Worm (Caenorhabditis elegans) whole organism, L2 larva: ENCODE results near the gene ubc-23.

Experiments used
- C34F6.9 ChIP-seq: fragments of 150-350 bp; optimal IDR thresholded peaks from 2 replicates; lab custom pipeline; 2014; ENCODE audit warnings: missing biosample characterization, missing genetic modification characterization
- R02D3.7 ChIP-seq: fragments of 150-350 bp; optimal IDR thresholded peaks from 2 replicates; lab custom pipeline; 2014; ENCODE audit warnings: missing biosample characterization, missing genetic modification characterization
- ZK546.5 ChIP-seq: sonication (generic microtip); optimal IDR thresholded peaks from 2 replicates; lab custom pipeline; 2017; ENCODE audit warnings: missing biosample characterization, missing genetic modification characterization
- alr-1 ChIP-seq: fragments of 150-350 bp; optimal IDR thresholded peaks from 2 replicates; lab custom pipeline; 2014; ENCODE audit warnings: missing biosample characterization, missing genetic modification characterization
- aly-2 ChIP-seq: fragments of 150-350 bp; optimal IDR thresholded peaks from 2 replicates; lab custom pipeline; 2014; ENCODE audit warnings: missing biosample characterization, missing genetic modification characterization
- ama-1 ChIP-seq: fragments of 150-350 bp; optimal IDR thresholded peaks from 2 replicates; lab custom pipeline; 2018; ENCODE audit warnings: inconsistent platforms
- blmp-1 ChIP-seq: sonication (generic microtip); optimal IDR thresholded peaks from 2 replicates; lab custom pipeline; 2017; ENCODE audit warnings: missing genetic modification characterization, mild to moderate bottlenecking, missing compliant biosample characterization, antibody characterized with exemption, moderate library complexity; ENCODE audit not compliant: insufficient read depth
- ceh-82 ChIP-seq: fragments of 150-350 bp; optimal IDR thresholded peaks from 2 replicates; lab custom pipeline; 2014; ENCODE audit warnings: missing biosample characterization, missing genetic modification characterization
- egl-27 ChIP-seq: sonication (generic microtip); optimal IDR thresholded peaks from 3 replicates; lab custom pipeline; 2017; ENCODE audit warnings: missing biosample characterization, missing genetic modification reagents, missing genetic modification characterization
- elt-1 ChIP-seq: fragments of 150-350 bp; optimal IDR thresholded peaks from 2 replicates; lab custom pipeline; 2014; ENCODE audit warnings: missing biosample characterization, missing genetic modification characterization
- elt-3 ChIP-seq: sonication (generic microtip); optimal IDR thresholded peaks from 2 replicates; lab custom pipeline; 2017; ENCODE audit warnings: missing biosample characterization, missing genetic modification characterization
- fos-1 ChIP-seq: fragments of 150-350 bp; optimal IDR thresholded peaks from 2 replicates; lab custom pipeline; 2014; ENCODE audit warnings: missing biosample characterization, missing genetic modification characterization
- gmeb-1 ChIP-seq: fragments of 150-350 bp; optimal IDR thresholded peaks from 2 replicates; lab custom pipeline; 2014; ENCODE audit warnings: missing biosample characterization, missing genetic modification characterization
- lin-11 ChIP-seq: fragments of 150-350 bp; sonication (generic microtip); optimal IDR thresholded peaks from 2 replicates; lab custom pipeline; 2014; ENCODE audit warnings: missing biosample characterization, missing genetic modification characterization, inconsistent platforms, mixed read lengths
- lin-13 ChIP-seq: fragments of 150-350 bp; optimal IDR thresholded peaks from 2 replicates; lab custom pipeline; 2014; ENCODE audit warnings: missing biosample characterization, missing genetic modification reagents, missing genetic modification characterization
- lin-39 ChIP-seq: fragments of 150-350 bp; optimal IDR thresholded peaks from 2 replicates; lab custom pipeline; 2014; ENCODE audit warnings: missing biosample characterization, missing genetic modification reagents, missing genetic modification characterization
- lsy-2 ChIP-seq, 2 experiments: fragments of 150-350 bp in 1 of 2; sonication (generic microtip) in 1 of 2; optimal IDR thresholded peaks; 2 replicates each; lab custom pipeline; 2014 to 2017; ENCODE audit warnings: missing biosample characterization in 2 of 2, missing genetic modification characterization in 2 of 2
- mab-5 ChIP-seq: fragments of 150-350 bp; optimal IDR thresholded peaks from 2 replicates; lab custom pipeline; 2014; ENCODE audit warnings: missing biosample characterization, missing genetic modification characterization
- mbf-1 ChIP-seq: sonication (generic microtip); optimal IDR thresholded peaks from 2 replicates; lab custom pipeline; 2017; ENCODE audit warnings: missing biosample characterization, missing genetic modification characterization
- mdl-1 ChIP-seq, 2 experiments: fragments of 150-350 bp in 1 of 2; sonication (generic microtip) in 1 of 2; optimal IDR thresholded peaks; 2 replicates each; lab custom pipeline; 2017; ENCODE audit warnings: missing biosample characterization in 2 of 2, missing genetic modification characterization in 2 of 2
- nhr-10 ChIP-seq: sonication (generic microtip); optimal IDR thresholded peaks from 2 replicates; lab custom pipeline; 2017; ENCODE audit warnings: missing biosample characterization, missing genetic modification characterization
- nhr-11 ChIP-seq: fragments of 150-350 bp; optimal IDR thresholded peaks from 2 replicates; lab custom pipeline; 2014; ENCODE audit warnings: missing biosample characterization, missing genetic modification characterization
- nhr-12 ChIP-seq: fragments of 150-350 bp; optimal IDR thresholded peaks from 2 replicates; lab custom pipeline; 2014; ENCODE audit warnings: missing biosample characterization, missing genetic modification characterization
- nhr-129 ChIP-seq: fragments of 150-350 bp; optimal IDR thresholded peaks from 2 replicates; lab custom pipeline; 2014; ENCODE audit warnings: missing biosample characterization, missing genetic modification characterization
- nhr-21 ChIP-seq: fragments of 150-350 bp; optimal IDR thresholded peaks from 2 replicates; lab custom pipeline; 2014; ENCODE audit warnings: missing biosample characterization, missing genetic modification characterization
- nhr-237 ChIP-seq: fragments of 150-350 bp; optimal IDR thresholded peaks from 2 replicates; lab custom pipeline; 2014; ENCODE audit warnings: missing biosample characterization, missing genetic modification characterization
- nhr-25 ChIP-seq: fragments of 150-350 bp; sonication (generic microtip); optimal IDR thresholded peaks from 3 replicates; lab custom pipeline; 2014; ENCODE audit warnings: missing biosample characterization, missing genetic modification characterization
- nhr-6 ChIP-seq: fragments of 150-350 bp; optimal IDR thresholded peaks from 2 replicates; lab custom pipeline; 2014; ENCODE audit warnings: missing biosample characterization, missing genetic modification characterization
- nhr-77 ChIP-seq: fragments of 150-350 bp; optimal IDR thresholded peaks from 2 replicates; lab custom pipeline; 2014; ENCODE audit warnings: missing biosample characterization, missing genetic modification characterization
- peb-1 ChIP-seq: fragments of 150-350 bp; optimal IDR thresholded peaks from 2 replicates; lab custom pipeline; 2014; ENCODE audit warnings: missing biosample characterization, missing genetic modification characterization
- sem-4 ChIP-seq: fragments of 150-350 bp; optimal IDR thresholded peaks from 2 replicates; lab custom pipeline; 2014; ENCODE audit warnings: missing biosample characterization, missing genetic modification reagents, missing genetic modification characterization
- sma-9 ChIP-seq, 2 experiments: fragments of 150-350 bp in 1 of 2; sonication (generic microtip) in 1 of 2; optimal IDR thresholded peaks; 2 replicates each; lab custom pipeline; 2014 to 2016; ENCODE audit warnings: missing genetic modification characterization in 2 of 2, mild to moderate bottlenecking in 1 of 2, missing biosample characterization in 1 of 2, missing compliant biosample characterization in 1 of 2, missing genetic modification reagents in 1 of 2, moderate library complexity in 1 of 2
- snpc-4 ChIP-seq: fragments of 150-350 bp; optimal IDR thresholded peaks from 2 replicates; lab custom pipeline; 2014; ENCODE audit warnings: missing biosample characterization, missing genetic modification characterization
- unc-39 ChIP-seq: fragments of 150-350 bp; optimal IDR thresholded peaks from 2 replicates; lab custom pipeline; 2014; ENCODE audit warnings: missing biosample characterization, missing genetic modification characterization
- unc-55 ChIP-seq: fragments of 150-350 bp; sonication (generic microtip); optimal IDR thresholded peaks from 3 replicates; lab custom pipeline; 2014; ENCODE audit warnings: missing biosample characterization, missing genetic modification reagents, missing genetic modification characterization
- zag-1 ChIP-seq: fragments of 150-350 bp; optimal IDR thresholded peaks from 2 replicates; lab custom pipeline; 2014; ENCODE audit warnings: missing biosample characterization, missing genetic modification characterization
- ztf-1 ChIP-seq: fragments of 200-800 bp; sonication (Bioruptor generic); conservative IDR thresholded peaks from 2 replicates; pipeline ENCODE4 v1.3.6; 2022; ENCODE audit warnings: missing genetic modification characterization, missing compliant biosample characterization
- ztf-11 ChIP-seq: sonication (generic microtip); optimal IDR thresholded peaks from 2 replicates; lab custom pipeline; 2017; ENCODE audit warnings: missing biosample characterization, missing genetic modification characterization
- ztf-4 ChIP-seq: fragments of 150-350 bp; optimal IDR thresholded peaks from 2 replicates; lab custom pipeline; 2014; ENCODE audit warnings: missing biosample characterization, missing genetic modification characterization

The ubc-23 gene

DNA sequence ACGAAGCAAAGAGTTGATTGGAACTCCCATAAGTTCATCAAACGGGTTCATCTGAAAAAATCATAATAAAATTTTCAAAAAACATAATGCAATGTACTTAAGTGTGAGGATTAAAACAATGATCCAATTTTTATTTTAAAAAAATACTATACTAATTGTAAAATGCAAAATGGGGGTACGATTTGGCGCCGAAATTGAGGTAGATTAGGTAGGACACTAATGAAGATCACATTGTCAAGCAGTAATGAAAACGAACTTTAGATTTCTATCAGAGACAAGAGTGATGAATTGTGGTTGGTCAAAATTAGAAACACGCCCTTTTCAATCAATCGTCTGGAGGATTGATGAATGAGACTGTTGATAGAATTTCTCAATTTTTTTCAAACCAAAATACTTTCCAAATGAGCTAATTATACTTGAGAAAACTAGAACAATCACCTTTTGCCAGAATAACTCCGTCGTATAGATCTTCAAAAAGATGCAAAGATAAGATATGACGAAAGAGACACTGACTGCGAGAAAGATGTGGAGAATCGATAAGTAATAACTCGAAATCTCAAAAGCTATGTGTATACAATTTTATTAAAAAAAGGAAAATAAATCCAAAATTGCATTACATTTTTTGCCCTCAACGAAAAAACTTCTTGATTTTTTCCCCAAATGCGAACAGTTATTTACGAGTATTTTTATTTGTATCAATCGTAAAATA, 14.0 kb downstream of the ubc-23 start, which contains the start of gene C06E2.5:
TSS of gene C06E2.5 (minus strand) at position 51 of the 709 bp plus-strand sequence.
- TF ChIP-seq elt-1 (tag; lab: Kevin White, UChicago) (peak; percentile 90), lsy-2 (tag; optimal IDR thresholded peaks at IDR 0.05; lab: Kevin White, UChicago) (no peak)

- no peak for TF ChIP-seq nhr-77 (tag; lab: Kevin White, UChicago)
- TF ChIP-seq nhr-21 (tag; lab: Kevin White, UChicago), result no peak
- no peak for TF ChIP-seq elt-3
- TF ChIP-seq nhr-25 (tag; lab: Kevin White, UChicago), result no peak
- TF ChIP-seq lin-39, result no peak
- no peak for TF ChIP-seq ceh-82 (tag; lab: Kevin White, UChicago)
- no peak for TF ChIP-seq ZK546.5
- TF ChIP-seq, all 48 proteins: peak for 0
Observed at ce11 chrX:8859538-8859937, 15.4 kb downstream of the ubc-23 start.

DNA sequence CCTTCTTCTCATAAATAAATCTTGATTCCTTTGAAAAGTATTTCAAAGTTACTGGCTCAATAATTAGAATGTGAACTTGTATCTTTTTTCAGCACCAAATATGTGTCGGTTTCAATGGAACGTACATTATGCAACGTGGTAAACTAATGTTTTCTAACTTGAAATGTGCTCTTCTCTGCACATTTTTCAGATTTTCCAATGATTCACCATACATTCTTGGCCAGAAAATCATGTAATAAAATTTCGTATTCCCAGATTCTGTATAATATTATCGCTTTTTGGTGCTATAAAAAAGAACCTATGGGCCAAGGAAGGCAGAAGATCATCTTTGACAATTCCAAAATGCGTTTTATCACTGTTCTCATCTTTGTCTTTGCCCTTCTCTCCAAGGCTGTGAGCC, 16.9 kb downstream of the ubc-23 start, which contains the start of gene C06E2.9:
TSS of gene C06E2.9 (plus strand) at position 301 of the 400 bp plus-strand sequence.
- TF ChIP-seq lin-11 (tag; lab: Kevin White, UChicago) (no peak), ztf-11 (tag; lab: Kevin White, UChicago) (no peak), lin-39 (no peak), mbf-1 (tag; lab: Kevin White, UChicago) (no peak), lin-13 (no peak), aly-2 (no peak), ztf-1 (no peak), unc-39 (tag; lab: Kevin White, UChicago) (no peak), nhr-129 (tag; lab: Kevin White, UChicago) (no peak), elt-3 (no peak), mab-5 (tag; lab: Kevin White, UChicago) (no peak), mdl-1 (tag; optimal IDR thresholded peaks at IDR 0.05; lab: Kevin White, UChicago) (no peak), nhr-237 (tag; lab: Kevin White, UChicago) (no peak), nhr-12 (tag; lab: Kevin White, UChicago) (no peak), lsy-2 (tag; optimal IDR thresholded peaks at IDR 0.05; lab: Kevin White, UChicago) (no peak), fos-1 (no peak), ama-1 (lab: Kevin White, UChicago) (no peak), ceh-82 (tag; lab: Kevin White, UChicago) (no peak)
- TF ChIP-seq, all 48 proteins: peak for 0

ce11 chrX:8866563-8866962, 22.5 kb downstream of the ubc-23 start, which contains the start of gene ins-9:
Gene ins-9, minus strand, starts transcription at chrX:8866663.
- no peak for TF ChIP-seq mdl-1 (tag; optimal IDR thresholded peaks at IDR 0.05; lab: Kevin White, UChicago)
- no peak for TF ChIP-seq nhr-6
- TF ChIP-seq nhr-10 (tag; lab: Kevin White, UChicago), result no peak
- TF ChIP-seq zag-1, result no peak

- TF ChIP-seq nhr-10 (tag; lab: Kevin White, UChicago) (no peak), nhr-237 (tag; lab: Kevin White, UChicago) (no peak), lsy-2 (tag; optimal IDR thresholded peaks at IDR 0.05; lab: Kevin White, UChicago) (no peak), C34F6.9 (tag; lab: Kevin White, UChicago) (peak; percentile 47), elt-1 (tag; lab: Kevin White, UChicago) (no peak), ceh-82 (tag; lab: Kevin White, UChicago) (no peak), sma-9 (GFP tag; optimal IDR thresholded peaks at IDR 0.05; lab: Kevin White, UChicago) (no peak), sma-9 (tag; optimal IDR thresholded peaks at IDR 0.05; lab: Kevin White, UChicago) (no peak), blmp-1 (no peak), R02D3.7 (tag; lab: Kevin White, UChicago) (no peak), alr-1 (no peak), nhr-129 (tag; lab: Kevin White, UChicago) (peak; percentile 14), ztf-11 (tag; lab: Kevin White, UChicago) (no peak), peb-1 (tag; lab: Kevin White, UChicago) (no peak), snpc-4 (tag; lab: Kevin White, UChicago) (no peak), sem-4 (no peak), gmeb-1 (tag; lab: Kevin White, UChicago) (no peak), mdl-1 (tag; optimal IDR thresholded peaks at IDR 0.05; lab: Kevin White, UChicago) (peak in 1 of 2 experiments; percentile 72), fos-1 (no peak), egl-27 (tag; lab: Kevin White, UChicago) (no peak), zag-1 (peak; percentile 5), unc-55 (GFP tag; lab: Kevin White, UChicago) (peak; percentile 67), nhr-12 (tag; lab: Kevin White, UChicago) (no peak), lin-11 (tag; lab: Kevin White, UChicago) (no peak), ztf-1 (no peak), mab-5 (tag; lab: Kevin White, UChicago) (no peak), nhr-11 (tag; lab: Kevin White, UChicago) (no peak), ztf-4 (tag; lab: Kevin White, UChicago) (no peak), lin-39 (no peak)
- TF ChIP-seq, all 48 proteins: peak for 5
Observed at ce11 chrX:8869112-8869675, 25.1 kb downstream of the ubc-23 start, which contains the start of the genes ubc-22 and ubc-21. Gene ubc-22, minus strand, starts transcription at chrX:8869162. Gene ubc-21, plus strand, starts transcription at chrX:8869625.
